Worm (Caenorhabditis elegans): ENCODE data around the gene ubc-26.

DNA sequence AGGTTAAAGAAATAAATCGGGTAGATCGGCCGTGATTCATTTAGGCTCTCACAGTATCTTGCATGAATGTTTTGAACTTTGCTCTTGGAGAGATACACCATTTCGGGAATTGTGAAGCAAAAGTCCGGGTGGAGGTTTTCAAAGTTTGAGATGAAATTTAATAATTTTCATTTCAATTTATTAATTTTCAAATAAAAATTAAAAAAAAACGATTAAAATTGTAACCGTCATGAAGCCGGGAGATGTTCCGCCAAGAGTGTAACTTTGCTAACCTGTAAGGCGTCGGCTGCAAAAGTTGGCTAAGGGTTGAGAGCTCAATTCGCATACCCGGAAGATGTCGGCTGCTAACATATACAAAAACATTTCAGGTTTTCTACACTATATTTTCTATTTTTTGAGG lies 34.2 kb upstream of the ubc-26 start, which contains the start of gene irld-67:
- TF ChIP-seq snpc-4 (tag; optimal IDR thresholded peaks at IDR 0.05) = no peak
- TF ChIP-seq ceh-9 (tag; optimal IDR thresholded peaks at IDR 0.05) = no peak
- no peak for TF ChIP-seq elt-3 (tag; optimal IDR thresholded peaks at IDR 0.05)

Measured in whole organism, L3 larva.